Worm (Caenorhabditis elegans) whole organism, late embryonic: ENCODE results near the gene gldi-11.

Source experiments
- ama-1 ChIP-seq: fragments of 150-350 bp; optimal IDR thresholded peaks from 2 replicates; lab custom pipeline; 2014
- ceh-45 ChIP-seq: fragments of 200-800 bp; sonication (Bioruptor generic); IDR thresholded peaks from 2 replicates; pipeline ENCODE4 v1.3.6; 2022; ENCODE audit warnings: missing genetic modification reagents, missing genetic modification characterization, missing compliant biosample characterization
- dve-1 ChIP-seq: sonication (generic microtip); optimal IDR thresholded peaks from 2 replicates; lab custom pipeline; 2017; ENCODE audit warnings: antibody characterized with exemption, mild to moderate bottlenecking, missing genetic modification characterization, missing compliant biosample characterization
- eyg-1 ChIP-seq: sonication (generic microtip); optimal IDR thresholded peaks from 2 replicates; lab custom pipeline; 2016; ENCODE audit warnings: missing genotype, missing genetic modification characterization, missing compliant biosample characterization
- fkh-10 ChIP-seq: fragments of 150-350 bp; optimal IDR thresholded peaks from 2 replicates; lab custom pipeline; 2014; ENCODE audit warnings: missing biosample characterization, missing genetic modification reagents, missing genetic modification characterization
- nfya-1 ChIP-seq: sonication (generic microtip); optimal IDR thresholded peaks from 2 replicates; lab custom pipeline; 2017; ENCODE audit warnings: missing genetic modification characterization, mild to moderate bottlenecking, missing compliant biosample characterization, antibody characterized with exemption, moderate library complexity
- npax-4 ChIP-seq: sonication (generic microtip); optimal IDR thresholded peaks from 2 replicates; lab custom pipeline; 2016; ENCODE audit warnings: missing genetic modification characterization, missing compliant biosample characterization
- sox-4 ChIP-seq: sonication (generic microtip); optimal IDR thresholded peaks from 2 replicates; lab custom pipeline; 2017; ENCODE audit warnings: mild to moderate bottlenecking, missing genetic modification characterization, inconsistent platforms, missing compliant biosample characterization

DNA sequence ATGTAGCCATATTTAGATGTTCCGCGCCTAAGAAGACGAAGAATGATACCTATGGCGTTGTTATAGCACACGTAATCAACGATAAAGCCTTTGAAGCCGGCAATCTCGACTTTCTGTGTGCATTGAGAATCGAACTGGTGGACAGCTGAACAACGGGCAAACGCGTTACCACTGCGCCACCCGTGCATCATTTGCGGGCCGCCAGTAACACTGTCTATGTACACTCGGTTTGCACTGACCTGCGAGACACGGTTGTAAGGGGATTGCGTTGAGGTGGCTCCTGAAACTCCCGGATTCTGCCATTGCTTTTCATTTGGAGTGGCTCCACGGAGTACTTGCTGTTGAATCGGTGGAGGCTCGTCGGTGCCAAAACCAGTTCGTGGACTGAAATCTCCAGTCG is 3.2 kb downstream of the gldi-11 start:
- TF ChIP-seq npax-4 (tag; lab: Kevin White, UChicago) (no peak), sox-4 (peak; percentile 43), ceh-45 (GFP tag; lab: Robert Waterston, UW) (no peak), dve-1 (peak; percentile 49), eyg-1 (tag; lab: Kevin White, UChicago) (no peak), nfya-1 (peak; percentile 57), fkh-10 (GFP tag; lab: Kevin White, UChicago) (no peak), ama-1 (lab: Kevin White, UChicago) (peak; percentile 23)
